Fruit fly (Drosophila melanogaster) whole organism, prepupa: ENCODE measurements around the gene Past1.

Source experiments
- CG10669 ChIP-seq: fragments of 200-800 bp; sonication (Bioruptor generic); optimal IDR thresholded peaks from 3 replicates; lab custom pipeline; 2018; ENCODE audit warnings: missing biosample characterization, mild to moderate bottlenecking, missing genetic modification characterization, moderate library complexity
- CG11902 ChIP-seq: fragments of 200-800 bp; sonication (Bioruptor generic); optimal IDR thresholded peaks from 3 replicates; lab custom pipeline; 2016; ENCODE audit warnings: missing biosample characterization, missing genetic modification characterization
- CG1621 ChIP-seq: fragments of 200-800 bp; sonication (Bioruptor generic); optimal IDR thresholded peaks from 3 replicates; lab custom pipeline; 2018; ENCODE audit warnings: missing biosample characterization, mild to moderate bottlenecking, missing genetic modification characterization
- CG16779 ChIP-seq: fragments of 200-800 bp; sonication (Bioruptor generic); optimal IDR thresholded peaks from 3 replicates; lab custom pipeline; 2017; ENCODE audit warnings: missing biosample characterization, mild to moderate bottlenecking, missing genetic modification characterization
- CG31627 ChIP-seq: fragments of 200-800 bp; sonication (Bioruptor generic); optimal IDR thresholded peaks from 3 replicates; lab custom pipeline; 2016; ENCODE audit warnings: missing biosample characterization, missing genetic modification characterization
- CG32006 ChIP-seq: fragments of 200-800 bp; sonication (Bioruptor generic); optimal IDR thresholded peaks from 3 replicates; lab custom pipeline; 2017; ENCODE audit warnings: missing biosample characterization, mild to moderate bottlenecking, missing genetic modification characterization
- CG6163 ChIP-seq: fragments of 200-800 bp; sonication (Bioruptor generic); IDR thresholded peaks from 3 replicates; pipeline ENCODE4 v1.3.6; 2022; ENCODE audit warnings: missing biosample characterization, missing genetic modification characterization
- CG6276 ChIP-seq: fragments of 200-800 bp; sonication (Bioruptor generic); optimal IDR thresholded peaks from 2 replicates; lab custom pipeline; 2017; ENCODE audit warnings: missing biosample characterization, mild to moderate bottlenecking, missing genetic modification characterization
- CG6808 ChIP-seq: fragments of 200-800 bp; sonication (Bioruptor generic); optimal IDR thresholded peaks from 3 replicates; lab custom pipeline; 2017; ENCODE audit warnings: missing biosample characterization, missing genetic modification characterization, mild to moderate bottlenecking, moderate library complexity, missing genetic modification reagents
- CG6854 ChIP-seq: fragments of 200-800 bp; sonication (Bioruptor generic); optimal IDR thresholded peaks from 2 replicates; lab custom pipeline; 2017; ENCODE audit warnings: missing biosample characterization, mild to moderate bottlenecking, missing genetic modification characterization
- CG8319 ChIP-seq: fragments of 200-800 bp; sonication (Bioruptor generic); optimal IDR thresholded peaks from 3 replicates; lab custom pipeline; 2016; ENCODE audit warnings: missing biosample characterization, missing genetic modification characterization
- CG8632 ChIP-seq: fragments of 200-800 bp; sonication (Bioruptor generic); optimal IDR thresholded peaks from 3 replicates; lab custom pipeline; 2016; ENCODE audit warnings: missing biosample characterization, missing genetic modification characterization
- CG9139 ChIP-seq: fragments of 200-800 bp; sonication (Bioruptor generic); optimal IDR thresholded peaks from 3 replicates; lab custom pipeline; 2017; ENCODE audit warnings: missing biosample characterization, mild to moderate bottlenecking, missing genetic modification characterization
- Eip75B ChIP-seq: fragments of 200-800 bp; sonication (Bioruptor generic); optimal IDR thresholded peaks from 3 replicates; lab custom pipeline; 2016; ENCODE audit warnings: missing biosample characterization, missing genetic modification characterization
- Eip78C ChIP-seq: fragments of 200-800 bp; sonication (Bioruptor generic); peaks from one replicate; lab custom pipeline; 2016; ENCODE audit warnings: missing biosample characterization, missing genetic modification characterization
- Ets21C ChIP-seq: fragments of 200-800 bp; sonication (Bioruptor generic); optimal IDR thresholded peaks from 3 replicates; lab custom pipeline; 2016; ENCODE audit warnings: missing biosample characterization, missing genetic modification characterization
- Ets96B ChIP-seq: fragments of 200-800 bp; optimal IDR thresholded peaks from 2 replicates; lab custom pipeline; 2019; ENCODE audit warnings: missing biosample characterization, mild to moderate bottlenecking, missing genetic modification characterization, moderate library complexity
- Gug ChIP-seq: fragments of 200-800 bp; sonication (Bioruptor generic); IDR thresholded peaks from 2 replicates; pipeline ENCODE4 v1.3.6; 2022; ENCODE audit warnings: missing biosample characterization, missing genetic modification characterization
- Hr39 ChIP-seq: fragments of 200-800 bp; sonication (Bioruptor generic); optimal IDR thresholded peaks from 2 replicates; lab custom pipeline; 2016; ENCODE audit warnings: missing biosample characterization, missing genetic modification characterization
- Lpt ChIP-seq: fragments of 200-800 bp; sonication (Bioruptor generic); optimal IDR thresholded peaks from 3 replicates; lab custom pipeline; 2016; ENCODE audit warnings: missing biosample characterization, missing genetic modification characterization
- Met ChIP-seq: fragments of 200-800 bp; sonication (Bioruptor generic); optimal IDR thresholded peaks from 3 replicates; lab custom pipeline; 2016; ENCODE audit warnings: missing biosample characterization, missing genetic modification characterization
- OdsH ChIP-seq: fragments of 200-800 bp; sonication (Bioruptor generic); optimal IDR thresholded peaks from 3 replicates; lab custom pipeline; 2016; ENCODE audit warnings: missing biosample characterization, missing genetic modification characterization
- Sox102F ChIP-seq: fragments of 200-800 bp; sonication (Bioruptor generic); optimal IDR thresholded peaks from 2 replicates; lab custom pipeline; 2016; ENCODE audit warnings: missing biosample characterization, mild to moderate bottlenecking, missing genetic modification characterization
- Sox15 ChIP-seq: fragments of 200-800 bp; sonication (Bioruptor generic); optimal IDR thresholded peaks from 3 replicates; lab custom pipeline; 2016; ENCODE audit warnings: missing biosample characterization, missing genetic modification characterization
- achi ChIP-seq: fragments of 200-800 bp; sonication (Bioruptor generic); optimal IDR thresholded peaks from 3 replicates; lab custom pipeline; 2016; ENCODE audit warnings: missing biosample characterization, missing genetic modification characterization
- acj6 ChIP-seq: fragments of 200-800 bp; sonication (Bioruptor generic); optimal IDR thresholded peaks from 3 replicates; lab custom pipeline; 2016; ENCODE audit warnings: missing biosample characterization, missing genetic modification characterization
- dac ChIP-seq: fragments of 200-800 bp; sonication (Bioruptor generic); optimal IDR thresholded peaks from 2 replicates; lab custom pipeline; 2017; ENCODE audit warnings: missing biosample characterization, mild to moderate bottlenecking, missing genetic modification characterization
- dsx ChIP-seq: fragments of 200-800 bp; optimal IDR thresholded peaks from 3 replicates; lab custom pipeline; 2019; ENCODE audit warnings: missing biosample characterization, mild to moderate bottlenecking, missing genetic modification characterization, moderate library complexity; ENCODE audit not compliant: poor library complexity, severe bottlenecking
- eg ChIP-seq: fragments of 200-800 bp; sonication (Bioruptor generic); IDR thresholded peaks from 3 replicates; pipeline ENCODE4 v1.3.6; 2022; ENCODE audit warnings: missing biosample characterization, missing genetic modification characterization
- fd59A ChIP-seq: fragments of 200-800 bp; sonication (Bioruptor generic); optimal IDR thresholded peaks from 2 replicates; lab custom pipeline; 2017; ENCODE audit warnings: missing biosample characterization, mild to moderate bottlenecking, missing genetic modification characterization, missing genetic modification reagents
- fkh ChIP-seq: fragments of 200-800 bp; sonication (Bioruptor generic); optimal IDR thresholded peaks from 3 replicates; lab custom pipeline; 2017; ENCODE audit warnings: missing biosample characterization, mild to moderate bottlenecking, missing genetic modification characterization, moderate library complexity
- lz ChIP-seq: fragments of 200-800 bp; sonication (Bioruptor generic); optimal IDR thresholded peaks from 3 replicates; lab custom pipeline; 2016; ENCODE audit warnings: missing biosample characterization, missing genetic modification characterization
- pdm3 ChIP-seq: fragments of 200-800 bp; sonication (Bioruptor generic); optimal IDR thresholded peaks from 3 replicates; lab custom pipeline; 2016; ENCODE audit warnings: missing biosample characterization, missing genetic modification characterization
- salr ChIP-seq, 2 experiments: fragments of 200-800 bp; sonication (Bioruptor generic); optimal IDR thresholded peaks; 3 replicates each; lab custom pipeline; 2016 to 2018; ENCODE audit warnings: missing biosample characterization in 2 of 2, missing genetic modification characterization in 2 of 2, mild to moderate bottlenecking in 1 of 2
- spab ChIP-seq: fragments of 200-800 bp; sonication (Bioruptor generic); optimal IDR thresholded peaks from 2 replicates; lab custom pipeline; 2017; ENCODE audit warnings: missing biosample characterization, mild to moderate bottlenecking, missing genetic modification characterization, missing genetic modification reagents
- svp ChIP-seq: fragments of 200-800 bp; sonication (Bioruptor generic); peaks from one replicate; lab custom pipeline; 2016; ENCODE audit warnings: missing biosample characterization, missing genetic modification characterization
- topi ChIP-seq: fragments of 200-800 bp; sonication (Bioruptor generic); optimal IDR thresholded peaks from 3 replicates; lab custom pipeline; 2016; ENCODE audit warnings: missing biosample characterization, missing genetic modification characterization
- vri ChIP-seq: fragments of 200-800 bp; sonication (Bioruptor generic); optimal IDR thresholded peaks from 3 replicates; lab custom pipeline; 2016; ENCODE audit warnings: missing biosample characterization, mild to moderate bottlenecking, missing genetic modification characterization

The Past1 gene

dm6 chr3R:12653511-12654252, 43.4 kb upstream of the Past1 start (continued):
- TF ChIP-seq Eip75B: no peak
- peak; percentile 68 for TF ChIP-seq Gug (GFP tag; lab: Robert Waterston, UW)
- no peak for TF ChIP-seq CG31627 (GFP tag; lab: Kevin White, UChicago)
- TF ChIP-seq Hr39 (GFP tag; lab: Kevin White, UChicago): no peak
- TF ChIP-seq CG32006 (GFP tag; lab: Kevin White, UChicago): peak; percentile 79
- TF ChIP-seq fd59A (GFP tag; lab: Kevin White, UChicago): no peak
- no peak for TF ChIP-seq acj6 (GFP tag; lab: Kevin White, UChicago)
- no peak for TF ChIP-seq spab (GFP tag; lab: Kevin White, UChicago)
- TF ChIP-seq CG11902 (GFP tag; lab: Kevin White, UChicago): no peak
- no peak for TF ChIP-seq lz (GFP tag; lab: Kevin White, UChicago)
- TF ChIP-seq dac: peak; percentile 51
- peak; percentile 27 for TF ChIP-seq OdsH (GFP tag; lab: Kevin White, UChicago)
- TF ChIP-seq dsx (GFP tag; lab: Kevin White, UChicago): no peak
- no peak for TF ChIP-seq pdm3 (GFP tag; lab: Kevin White, UChicago)
- TF ChIP-seq, all 60 proteins: peak for 19

dm6 chr3R:12654253-12654623, 42.9 kb upstream of the Past1 start, which contains the start of gene CG6225:
CG6225 (plus strand) TSS chr3R:12654577.
- TF ChIP-seq Eip78C (no peak), Sox15 (GFP tag; lab: Kevin White, UChicago) (no peak), vri (GFP tag; lab: Kevin White, UChicago) (no peak), topi (GFP tag; lab: Kevin White, UChicago) (no peak)
- TF ChIP-seq, all 60 proteins: peak for 0

dm6 chr3R:12656946-12657566, 40.1 kb upstream of the Past1 start:
- TF ChIP-seq Met (GFP tag; lab: Kevin White, UChicago) (no peak), svp (peak; percentile 12), fkh (GFP tag; lab: Kevin White, UChicago) (peak; percentile 63)

dm6 chr3R:12662531-12662930, 34.6 kb upstream of the Past1 start, which contains the start of gene CG14395:
CG14395 (plus strand) TSS chr3R:12662831.
- TF ChIP-seq Ets96B: no peak
- peak; percentile 36; the same call in 1 of the 3 replicates for TF ChIP-seq eg (GFP tag; lab: Robert Waterston, UW)
- TF ChIP-seq, all 60 proteins: peak for 1

DNA sequence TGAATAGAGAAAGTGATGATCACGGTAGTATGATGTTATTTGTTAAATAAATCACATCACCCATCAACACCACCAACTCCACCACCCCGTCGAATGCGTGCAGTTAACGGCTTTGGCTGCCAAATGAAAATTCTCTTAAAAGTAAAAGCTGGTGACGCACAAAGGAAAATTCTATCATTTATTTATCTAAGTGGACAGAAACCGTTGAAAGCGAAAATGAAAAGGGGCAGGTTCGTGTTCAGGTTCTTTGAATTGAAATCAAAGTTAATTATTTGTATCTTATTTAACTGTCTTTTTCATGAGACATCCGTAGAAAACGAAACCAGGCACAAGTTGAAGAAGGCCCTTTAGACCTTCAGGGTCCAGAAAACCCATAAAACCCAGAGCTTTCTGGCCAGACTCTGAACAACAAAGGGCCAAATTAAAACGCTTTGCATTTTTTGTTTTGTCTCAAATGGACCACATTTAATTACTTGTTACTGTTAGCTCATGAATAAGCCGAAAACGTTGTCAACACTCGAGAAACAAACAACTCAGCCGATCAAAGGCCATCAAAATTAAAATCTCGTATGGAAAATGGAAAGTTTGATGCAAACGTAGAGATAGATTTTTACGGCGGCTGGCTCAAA, 30.8 kb upstream of the Past1 start:
- TF ChIP-seq CG16779 (tag; lab: Kevin White, UChicago): no peak
- TF ChIP-seq Sox102F: no peak
- TF ChIP-seq CG1621: no peak
- TF ChIP-seq CG6276 (GFP tag; lab: Kevin White, UChicago): no peak
- no peak for TF ChIP-seq acj6 (GFP tag; lab: Kevin White, UChicago)
- TF ChIP-seq Gug (GFP tag; lab: Robert Waterston, UW): no peak
- TF ChIP-seq CG8319 (GFP tag; lab: Kevin White, UChicago): no peak
- no peak for TF ChIP-seq CG6163 (GFP tag; lab: Robert Waterston, UW)
- TF ChIP-seq achi: no peak
- no peak for TF ChIP-seq CG8632 (GFP tag; lab: Kevin White, UChicago)
- TF ChIP-seq salr (GFP tag; optimal IDR thresholded peaks at IDR 0.05; lab: Kevin White, UChicago): no peak
- TF ChIP-seq CG9139 (GFP tag; lab: Kevin White, UChicago): no peak
- no peak for TF ChIP-seq CG6808 (GFP tag; lab: Kevin White, UChicago)
- no peak for TF ChIP-seq CG6854 (GFP tag; lab: Kevin White, UChicago)
- no peak for TF ChIP-seq Sox15 (GFP tag; lab: Kevin White, UChicago)
- no peak for TF ChIP-seq Ets21C (GFP tag; lab: Kevin White, UChicago)
- TF ChIP-seq topi (GFP tag; lab: Kevin White, UChicago): no peak
- TF ChIP-seq CG10669 (GFP tag; lab: Kevin White, UChicago): no peak
- no peak for TF ChIP-seq lz (GFP tag; lab: Kevin White, UChicago)
- TF ChIP-seq Lpt (GFP tag; lab: Kevin White, UChicago): no peak
